Fruit fly (Drosophila melanogaster): ENCODE measurements around the gene CG33272.

Gene CG33272

dm6 chr3L:11483135-11483534 lies 27.3 kb downstream of the CG33272 start (continued):
- TF ChIP-seq run (tag; optimal IDR thresholded peaks at IDR 0.05) (no peak), Scr (GFP tag; IDR thresholded peaks at IDR 0.05; ENCODE audit: partially characterized antibody) (no peak), oc (tag; optimal IDR thresholded peaks at IDR 0.05) (no peak), CG1647 (GFP tag; optimal IDR thresholded peaks at IDR 0.05) (no peak), hbn (GFP tag; IDR thresholded peaks at IDR 0.05; ENCODE audit: partially characterized antibody) (no peak), gem (tag; optimal IDR thresholded peaks at IDR 0.05) (peak; percentile 72), repo (GFP tag; optimal IDR thresholded peaks at IDR 0.05) (no peak), slou (GFP tag; optimal IDR thresholded peaks at IDR 0.05) (no peak), Hand (GFP tag; optimal IDR thresholded peaks at IDR 0.05) (peak; percentile 2), Med (GFP tag) (peak; percentile 89), CG7963 (GFP tag; IDR thresholded peaks at IDR 0.05; ENCODE audit: partially characterized antibody) (no peak), CG17359 (tag; optimal IDR thresholded peaks at IDR 0.05) (peak; percentile 14), CG9727 (GFP tag; optimal IDR thresholded peaks at IDR 0.05) (peak; percentile 65), Ssrp (tag; optimal IDR thresholded peaks at IDR 0.05) (peak; percentile 29), CG2116 (GFP tag; optimal IDR thresholded peaks at IDR 0.05) (no peak), bbx (GFP tag; IDR thresholded peaks at IDR 0.05; ENCODE audit: partially characterized antibody) (no peak), otp (GFP tag; IDR thresholded peaks at IDR 0.05) (no peak), sim (GFP tag; IDR thresholded peaks at IDR 0.05) (no peak), Hr3 (GFP tag; optimal IDR thresholded peaks at IDR 0.05) (peak; percentile 19), zen2 (GFP tag; IDR thresholded peaks at IDR 0.05; ENCODE audit: partially characterized antibody) (no peak), ci (GFP tag; IDR thresholded peaks at IDR 0.05) (no peak), prd (optimal IDR thresholded peaks at IDR 0.05) (no peak), prd (GFP tag; IDR thresholded peaks at IDR 0.05) (peak; percentile 61; the same call in 2 of the 3 replicates), Bgb (GFP tag; IDR thresholded peaks at IDR 0.05; ENCODE audit: partially characterized antibody) (no peak), CG2712 (tag; optimal IDR thresholded peaks at IDR 0.05) (peak; percentile 68), D19A (tag; optimal IDR thresholded peaks at IDR 0.05) (peak; percentile 23), Trl (optimal IDR thresholded peaks at IDR 0.05) (no peak), Trl (GFP tag; optimal IDR thresholded peaks at IDR 0.05) (peak; percentile 35), ato (GFP tag; IDR thresholded peaks at IDR 0.05; ENCODE audit: partially characterized antibody) (no peak), CG10565 (GFP tag; optimal IDR thresholded peaks at IDR 0.05) (no peak), CG15696 (tag; optimal IDR thresholded peaks at IDR 0.05) (no peak), D (optimal IDR thresholded peaks at IDR 0.05) (no peak), D (GFP tag; optimal IDR thresholded peaks at IDR 0.05) (peak; percentile 63), Sox102F (GFP tag; optimal IDR thresholded peaks at IDR 0.05) (peak; percentile 63), Ets65A (GFP tag) (peak; percentile 95), chif (GFP tag; optimal IDR thresholded peaks at IDR 0.05) (peak; percentile 27 to 58), BtbVII (GFP tag; optimal IDR thresholded peaks at IDR 0.05) (no peak), Usf (GFP tag; optimal IDR thresholded peaks at IDR 0.05) (peak; percentile 18), bcd (GFP tag; optimal IDR thresholded peaks at IDR 0.05) (peak; percentile 39), CG15514 (GFP tag; optimal IDR thresholded peaks at IDR 0.05) (peak; percentile 17), PHDP (tag; optimal IDR thresholded peaks at IDR 0.05) (peak; percentile 41), NC2β (GFP tag; optimal IDR thresholded peaks at IDR 0.05) (no peak), CG1233 (GFP tag; optimal IDR thresholded peaks at IDR 0.05) (peak; percentile 19), fd96Cb (tag; optimal IDR thresholded peaks at IDR 0.05) (peak; percentile 40), Atf-2 (GFP tag; optimal IDR thresholded peaks at IDR 0.05) (peak; percentile 1), CG15269 (tag; optimal IDR thresholded peaks at IDR 0.05) (peak; percentile 42), HLHmδ (GFP tag; optimal IDR thresholded peaks at IDR 0.05) (no peak), Six4 (GFP tag; optimal IDR thresholded peaks at IDR 0.05) (peak; percentile 20), pho (GFP tag; optimal IDR thresholded peaks at IDR 0.05) (no peak), jumu (GFP tag; optimal IDR thresholded peaks at IDR 0.05) (no peak), crol (GFP tag; IDR thresholded peaks at IDR 0.05) (no peak)
